Worm (Caenorhabditis elegans) whole organism, young adult: ENCODE data around the gene Y56A3A.2.

ENCODE experiments used
- C17E4.6 ChIP-seq: fragments of 200-800 bp; sonication (Bioruptor generic); IDR thresholded peaks from 2 replicates; pipeline ENCODE4 v1.3.6; 2022; ENCODE audit warnings: missing genetic modification reagents, missing genetic modification characterization, missing compliant biosample characterization
- F39B2.1 ChIP-seq: fragments of 200-800 bp; sonication (Bioruptor generic); IDR thresholded peaks from 2 replicates; pipeline ENCODE4 v1.3.6; 2022; ENCODE audit warnings: missing genetic modification reagents, missing genetic modification characterization, missing compliant biosample characterization
- Y56A3A.18 ChIP-seq: fragments of 200-800 bp; sonication (Bioruptor generic); IDR thresholded peaks from 2 replicates; pipeline ENCODE4 v1.3.6; 2022; ENCODE audit warnings: missing genetic modification reagents, missing genetic modification characterization, missing compliant biosample characterization
- ama-1 ChIP-seq, 3 experiments: fragments of 150-350 bp in 1 of 3; sonication (generic microtip) in 2 of 3; optimal IDR thresholded peaks; 2 replicates each; lab custom pipeline; 2014 to 2018; ENCODE audit warnings: missing biosample characterization in 2 of 3, missing genetic modification characterization in 2 of 3, missing genetic modification reagents in 2 of 3
- attf-6 ChIP-seq: fragments of 200-800 bp; sonication (Bioruptor generic); IDR thresholded peaks from 2 replicates; pipeline ENCODE4 v1.3.6; 2022; ENCODE audit warnings: missing genetic modification reagents, missing genetic modification characterization, missing compliant biosample characterization
- chd-7 ChIP-seq: sonication (generic microtip); optimal IDR thresholded peaks from 2 replicates; lab custom pipeline; 2016; ENCODE audit warnings: mild to moderate bottlenecking, missing genetic modification characterization, moderate library complexity, missing compliant biosample characterization
- die-1 ChIP-seq: sonication (generic microtip); optimal IDR thresholded peaks from 2 replicates; lab custom pipeline; 2016; ENCODE audit warnings: missing genotype, mild to moderate bottlenecking, missing genetic modification characterization, missing compliant biosample characterization
- dox-1 ChIP-seq: fragments of 200-800 bp; sonication (Bioruptor generic); IDR thresholded peaks from 2 replicates; pipeline ENCODE4 v1.3.6; 2022; ENCODE audit warnings: missing genetic modification reagents, missing genetic modification characterization, missing compliant biosample characterization
- hmg-1.2 ChIP-seq: fragments of 200-800 bp; sonication (Bioruptor generic); IDR thresholded peaks from 2 replicates; pipeline ENCODE4 v1.3.6; 2022; ENCODE audit warnings: missing genetic modification reagents, missing genetic modification characterization, missing compliant biosample characterization
- madf-3 ChIP-seq: fragments of 200-800 bp; sonication (Bioruptor generic); IDR thresholded peaks from 2 replicates; pipeline ENCODE4 v1.3.6; 2022; ENCODE audit warnings: missing genetic modification reagents, missing genetic modification characterization, missing compliant biosample characterization
- nhr-179 ChIP-seq: sonication (generic microtip); optimal IDR thresholded peaks from 2 replicates; lab custom pipeline; 2016; ENCODE audit warnings: mild to moderate bottlenecking, missing genetic modification characterization, missing compliant biosample characterization
- pha-4 ChIP-seq: fragments of 150-350 bp; sonication (generic microtip); optimal IDR thresholded peaks from 2 replicates; lab custom pipeline; 2014; ENCODE audit warnings: missing biosample characterization, missing genetic modification reagents, missing genetic modification characterization
- snpc-4 ChIP-seq, 5 experiments: fragments of 150-350 bp in 1 of 5; sonication (generic microtip) in 4 of 5; optimal IDR thresholded peaks; 2 replicates each; lab custom pipeline; 2014 to 2018; ENCODE audit warnings: missing genetic modification characterization in 5 of 5, missing biosample characterization in 3 of 5, antibody characterized with exemption in 2 of 5, mild to moderate bottlenecking in 2 of 5, missing compliant biosample characterization in 2 of 5, missing genotype in 2 of 5, moderate library complexity in 2 of 5, missing genetic modification reagents in 1 of 5
- unc-62 ChIP-seq: fragments of 150-350 bp; optimal IDR thresholded peaks from 2 replicates; lab custom pipeline; 2014; ENCODE audit warnings: missing biosample characterization, missing genetic modification reagents, missing genetic modification characterization

- TF ChIP-seq pha-4 (tag; lab: Kevin White, UChicago) (no peak), nhr-179 (no peak), dox-1 (no peak), F39B2.1 (GFP tag; lab: Robert Waterston, UW) (no peak), C17E4.6 (GFP tag; lab: Robert Waterston, UW) (no peak), attf-6 (no peak), Y56A3A.18 (GFP tag; lab: Robert Waterston, UW) (no peak), unc-62 (GFP tag; lab: Kevin White, UChicago) (no peak), snpc-4 (GFP tag; optimal IDR thresholded peaks at IDR 0.05; lab: Kevin White, UChicago) (no peak), snpc-4 (tag; optimal IDR thresholded peaks at IDR 0.05; lab: Kevin White, UChicago) (no peak), madf-3 (no peak), hmg-1.2 (GFP tag; lab: Robert Waterston, UW) (no peak), die-1 (tag; lab: Kevin White, UChicago) (no peak), ama-1 (optimal IDR thresholded peaks at IDR 0.05; lab: Kevin White, UChicago) (no peak), ama-1 (GFP tag; optimal IDR thresholded peaks at IDR 0.05; lab: Kevin White, UChicago) (no peak), chd-7 (tag; lab: Kevin White, UChicago) (no peak)
Observed at ce11 chrIII:11808818-11809217, 53.2 kb downstream of the Y56A3A.2 start, which contains the start of gene C18D11.9.
